Worm (Caenorhabditis elegans): ENCODE data around the gene gck-1.

DNA sequence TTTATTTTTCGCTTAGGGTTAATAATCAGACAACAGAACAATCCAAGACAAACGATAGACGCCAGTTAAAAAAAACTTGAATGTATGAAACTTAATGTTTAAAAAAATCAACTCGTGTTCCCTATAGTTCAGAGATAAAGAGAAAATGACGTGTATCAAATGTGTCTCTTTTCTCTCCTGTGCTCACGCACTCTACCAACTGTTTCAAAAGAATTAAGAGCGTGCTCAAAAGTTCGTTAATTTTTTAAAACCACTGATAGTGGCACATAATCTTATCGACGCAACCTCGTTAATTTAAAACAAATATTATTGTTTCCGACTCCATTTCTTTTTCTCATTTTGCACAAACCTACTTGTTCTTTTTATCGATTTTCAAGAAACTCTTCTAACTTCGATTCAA is 41.9 kb upstream of the gck-1 start:
- no peak for TF ChIP-seq nhr-237 (tag; optimal IDR thresholded peaks at IDR 0.05)
- no peak for TF ChIP-seq elt-3 (tag; optimal IDR thresholded peaks at IDR 0.05)
- TF ChIP-seq blmp-1 (tag; optimal IDR thresholded peaks at IDR 0.05): no peak

All from whole organism, mixed stage, embryonic.